Fruit fly (Drosophila melanogaster) whole organism, pupa: ENCODE data around the gene Amun.

Experiments used
- CG12605 ChIP-seq: fragments of 200-800 bp; sonication (Bioruptor generic); IDR thresholded peaks from 2 replicates; pipeline ENCODE4 v1.3.6; 2022; ENCODE audit warnings: missing biosample characterization, missing genetic modification characterization
- CG17806 ChIP-seq: fragments of 200-800 bp; sonication (Bioruptor generic); optimal IDR thresholded peaks from 2 replicates; lab custom pipeline; 2018; ENCODE audit warnings: missing biosample characterization, mild to moderate bottlenecking, missing genetic modification characterization, moderate library complexity
- D1 ChIP-seq: fragments of 200-800 bp; sonication (Bioruptor generic); optimal IDR thresholded peaks from 2 replicates; lab custom pipeline; 2018; ENCODE audit warnings: missing biosample characterization, mild to moderate bottlenecking, missing genetic modification characterization, moderate library complexity
- fd96Ca ChIP-seq: fragments of 200-800 bp; sonication (Bioruptor generic); IDR thresholded peaks from 3 replicates; pipeline ENCODE4 v1.3.6; 2022; ENCODE audit warnings: missing biosample characterization, missing genetic modification characterization

- no peak for TF ChIP-seq CG17806 (tag; lab: Kevin White, UChicago)
- TF ChIP-seq fd96Ca (GFP tag; lab: Robert Waterston, UW), result peak; percentile 50; the same call in 1 of the 3 replicates
- TF ChIP-seq CG12605, result peak; percentile 36; the same call in 1 of the 2 replicates
- TF ChIP-seq D1 (tag; lab: Kevin White, UChicago), result no peak
Measured at dm6 chrX:11684462-11684861, 30.9 kb downstream of the Amun start.
